Worm (Caenorhabditis elegans): ENCODE results near the gene R11G1.11.

Gene R11G1.11

DNA sequence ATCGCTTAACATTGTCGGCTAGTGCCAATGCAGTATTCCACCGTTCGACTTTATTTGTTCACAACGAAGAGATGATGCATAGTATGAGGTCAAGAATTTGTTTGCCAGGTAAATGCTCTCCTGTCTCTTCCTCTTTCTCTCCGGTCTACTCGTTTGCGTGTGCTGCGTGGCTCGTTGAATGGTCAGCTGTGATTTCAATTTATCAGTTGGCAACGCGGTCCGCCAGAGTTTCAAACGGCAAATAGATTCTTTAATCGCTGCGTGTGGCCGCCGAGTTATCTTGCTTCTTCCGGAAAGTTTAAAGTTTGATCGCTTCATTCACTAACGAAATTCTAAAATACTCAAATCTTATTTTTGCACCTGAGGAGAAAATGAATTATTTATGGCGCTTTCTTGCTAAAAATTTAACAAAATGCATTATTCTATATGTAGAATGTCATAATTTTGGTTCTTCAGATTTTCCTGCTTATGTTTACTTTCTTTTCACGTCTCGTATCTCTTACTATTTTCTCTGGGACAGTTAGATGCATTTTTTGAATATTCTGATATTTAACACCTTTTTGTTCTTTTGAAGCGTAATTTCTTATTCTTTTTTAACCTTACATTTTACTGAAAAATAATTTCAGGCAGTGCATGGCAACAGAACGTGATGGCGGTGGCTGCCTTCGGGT is 26.0 kb downstream of the R11G1.11 start, which contains the start of gene tsp-17:
Gene tsp-17 (plus strand): TSS at position 621 of the 671 bp plus-strand sequence.
- TF ChIP-seq snpc-4 (tag; optimal IDR thresholded peaks at IDR 0.05), result no peak
- no peak for TF ChIP-seq pha-4 (tag; optimal IDR thresholded peaks at IDR 0.05)
- no peak for TF ChIP-seq mep-1 (tag; optimal IDR thresholded peaks at IDR 0.05)
- TF ChIP-seq nhr-2 (tag; optimal IDR thresholded peaks at IDR 0.05), result no peak
- no peak for TF ChIP-seq tbx-8 (GFP tag; optimal IDR thresholded peaks at IDR 0.05)
- no peak for TF ChIP-seq drap-1 (GFP tag; optimal IDR thresholded peaks at IDR 0.05)
- TF ChIP-seq zip-8 (tag; optimal IDR thresholded peaks at IDR 0.05), result no peak
- no peak for TF ChIP-seq elt-1 (tag; optimal IDR thresholded peaks at IDR 0.05; ENCODE audit: borderline replicate concordance, insufficient read depth)
- TF ChIP-seq hlh-1 (tag; optimal IDR thresholded peaks at IDR 0.05), result peak; percentile 84

DNA sequence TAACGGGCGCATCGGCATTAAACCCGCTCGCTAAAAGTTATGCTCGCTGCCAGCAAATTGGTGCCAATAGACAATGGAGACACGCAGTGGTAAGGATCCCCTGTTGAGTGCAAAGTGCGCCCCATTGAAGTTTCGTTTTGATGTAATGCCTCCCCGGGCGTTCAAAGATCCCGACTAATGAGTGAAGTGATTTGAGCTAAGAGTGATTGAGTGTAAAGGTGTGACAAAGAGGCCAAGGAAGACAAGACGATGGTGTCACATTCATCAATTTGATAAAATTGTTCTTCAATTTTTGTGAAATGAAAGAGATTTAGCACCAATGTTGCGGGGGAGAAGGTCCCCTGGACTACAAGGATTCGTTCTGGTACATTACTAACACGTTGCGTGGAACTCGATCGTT is 28.3 kb downstream of the R11G1.11 start:
- no peak for TF ChIP-seq ztf-11 (tag; optimal IDR thresholded peaks at IDR 0.05)
- no peak for TF ChIP-seq sem-2 (GFP tag; optimal IDR thresholded peaks at IDR 0.05)
- no peak for TF ChIP-seq flh-1 (GFP tag; optimal IDR thresholded peaks at IDR 0.05)
- TF ChIP-seq nhr-2 (tag; optimal IDR thresholded peaks at IDR 0.05), result no peak
- no peak for TF ChIP-seq ces-1 (GFP tag; optimal IDR thresholded peaks at IDR 0.05)
- TF ChIP-seq ham-2 (GFP tag; optimal IDR thresholded peaks at IDR 0.05), result no peak
- TF ChIP-seq hlh-1 (tag; optimal IDR thresholded peaks at IDR 0.05), result peak; percentile 61
- TF ChIP-seq nhr-28 (tag; optimal IDR thresholded peaks at IDR 0.05), result no peak
- TF ChIP-seq unc-120 (tag; optimal IDR thresholded peaks at IDR 0.05; ENCODE audit: poor library complexity, severe bottlenecking), result peak; percentile 18
- no peak for TF ChIP-seq mab-5 (tag; optimal IDR thresholded peaks at IDR 0.05)
- no peak for TF ChIP-seq elt-1 (tag; optimal IDR thresholded peaks at IDR 0.05; ENCODE audit: borderline replicate concordance, insufficient read depth)
- no peak for TF ChIP-seq mls-2 (tag; optimal IDR thresholded peaks at IDR 0.05)
- peak; percentile 71 for TF ChIP-seq unc-62 (GFP tag; optimal IDR thresholded peaks at IDR 0.05)
- no peak for TF ChIP-seq lsy-2 (tag; optimal IDR thresholded peaks at IDR 0.05)
- no peak for TF ChIP-seq nhr-12 (tag; optimal IDR thresholded peaks at IDR 0.05)

DNA sequence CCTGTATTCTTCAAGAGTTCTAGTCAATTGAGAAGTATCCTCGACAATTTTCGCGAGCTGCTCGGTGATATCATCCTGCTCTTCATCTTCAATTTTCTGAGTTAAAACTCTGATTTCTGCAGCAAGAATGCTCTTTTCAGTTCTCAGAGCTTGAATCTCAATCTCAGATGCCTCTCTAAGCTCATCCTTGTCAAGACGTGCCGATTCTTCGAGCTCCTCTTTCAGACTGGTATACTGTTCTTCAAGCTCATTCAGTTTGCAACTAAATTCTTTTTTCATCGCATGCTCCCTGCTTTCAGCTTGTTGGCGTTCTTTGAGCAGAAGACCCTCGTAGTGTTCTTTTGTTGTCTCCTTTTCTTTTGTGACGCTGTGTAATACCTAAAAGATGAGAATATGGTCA is 31.7 kb downstream of the R11G1.11 start:
- TF ChIP-seq ztf-11 (tag; optimal IDR thresholded peaks at IDR 0.05) (no peak), nhr-76 (tag; optimal IDR thresholded peaks at IDR 0.05) (no peak), snpc-4 (tag; optimal IDR thresholded peaks at IDR 0.05) (no peak), mab-5 (tag; optimal IDR thresholded peaks at IDR 0.05) (no peak), hlh-1 (tag; optimal IDR thresholded peaks at IDR 0.05) (no peak), lin-32 (GFP tag; optimal IDR thresholded peaks at IDR 0.05) (no peak), bed-3 (GFP tag; optimal IDR thresholded peaks at IDR 0.05) (no peak), ceh-43 (GFP tag; optimal IDR thresholded peaks at IDR 0.05) (no peak), drap-1 (GFP tag; optimal IDR thresholded peaks at IDR 0.05) (no peak), pha-4 (tag; optimal IDR thresholded peaks at IDR 0.05) (no peak)

DNA sequence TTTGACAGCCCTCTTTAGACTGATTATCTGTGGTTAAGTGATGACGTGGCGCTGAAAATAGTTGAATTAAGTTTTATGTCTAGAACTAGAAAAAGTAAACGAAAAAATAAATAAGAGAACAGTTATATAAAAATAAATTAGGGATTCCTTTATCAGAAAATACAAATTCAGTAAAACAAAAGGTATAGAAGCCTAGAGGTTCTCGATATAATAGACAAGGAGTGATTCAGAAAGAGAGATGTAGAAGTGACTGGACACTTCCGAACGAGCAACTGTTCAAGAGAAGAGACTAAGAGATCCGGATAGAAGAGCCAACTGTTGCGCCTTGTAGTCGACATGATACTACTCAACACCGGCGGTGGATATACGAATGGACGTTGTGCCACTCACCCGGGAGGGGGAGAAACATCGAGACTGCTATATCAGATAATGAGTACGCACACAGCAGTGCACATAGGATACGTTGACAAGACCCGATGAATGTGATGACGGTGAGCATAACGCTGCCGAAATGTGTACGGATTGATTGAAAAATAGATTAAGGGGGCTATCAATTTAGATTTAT is 34.5 kb downstream of the R11G1.11 start, which contains the start of gene tag-278:
Gene tag-278 (minus strand): TSS at position 51 of the 565 bp plus-strand sequence.
- TF ChIP-seq nhr-2 (tag; optimal IDR thresholded peaks at IDR 0.05), result no peak
- no peak for TF ChIP-seq zip-8 (tag; optimal IDR thresholded peaks at IDR 0.05)
- no peak for TF ChIP-seq nhr-237 (tag; optimal IDR thresholded peaks at IDR 0.05)
- TF ChIP-seq mab-5 (tag; optimal IDR thresholded peaks at IDR 0.05), result peak; percentile 50
- no peak for TF ChIP-seq drap-1 (GFP tag; optimal IDR thresholded peaks at IDR 0.05)
- no peak for TF ChIP-seq ces-1 (GFP tag; optimal IDR thresholded peaks at IDR 0.05)
- TF ChIP-seq pha-4 (tag; optimal IDR thresholded peaks at IDR 0.05), result no peak
- no peak for TF ChIP-seq tbx-8 (GFP tag; optimal IDR thresholded peaks at IDR 0.05)
- TF ChIP-seq sptf-1 (tag; optimal IDR thresholded peaks at IDR 0.05), result no peak
- TF ChIP-seq lin-32 (GFP tag; optimal IDR thresholded peaks at IDR 0.05), result no peak
- TF ChIP-seq unc-39 (tag; optimal IDR thresholded peaks at IDR 0.05), result no peak
- TF ChIP-seq ceh-39 (tag; optimal IDR thresholded peaks at IDR 0.05), result no peak
- TF ChIP-seq nhr-12 (tag; optimal IDR thresholded peaks at IDR 0.05), result no peak
- TF ChIP-seq unc-120 (tag; optimal IDR thresholded peaks at IDR 0.05; ENCODE audit: poor library complexity, severe bottlenecking), result peak; percentile 92
- no peak for TF ChIP-seq sem-2 (GFP tag; optimal IDR thresholded peaks at IDR 0.05)
- no peak for TF ChIP-seq nhr-76 (tag; optimal IDR thresholded peaks at IDR 0.05)
- no peak for TF ChIP-seq cnd-1 (tag; optimal IDR thresholded peaks at IDR 0.05)
- peak; percentile 100 for TF ChIP-seq hlh-1 (tag; optimal IDR thresholded peaks at IDR 0.05)
- peak; percentile 96 for TF ChIP-seq unc-62 (GFP tag; optimal IDR thresholded peaks at IDR 0.05)

Data from whole organism, mixed stage, embryonic.